Fruit fly (Drosophila melanogaster): ENCODE results near the gene CG7879.

The CG7879 gene

DNA sequence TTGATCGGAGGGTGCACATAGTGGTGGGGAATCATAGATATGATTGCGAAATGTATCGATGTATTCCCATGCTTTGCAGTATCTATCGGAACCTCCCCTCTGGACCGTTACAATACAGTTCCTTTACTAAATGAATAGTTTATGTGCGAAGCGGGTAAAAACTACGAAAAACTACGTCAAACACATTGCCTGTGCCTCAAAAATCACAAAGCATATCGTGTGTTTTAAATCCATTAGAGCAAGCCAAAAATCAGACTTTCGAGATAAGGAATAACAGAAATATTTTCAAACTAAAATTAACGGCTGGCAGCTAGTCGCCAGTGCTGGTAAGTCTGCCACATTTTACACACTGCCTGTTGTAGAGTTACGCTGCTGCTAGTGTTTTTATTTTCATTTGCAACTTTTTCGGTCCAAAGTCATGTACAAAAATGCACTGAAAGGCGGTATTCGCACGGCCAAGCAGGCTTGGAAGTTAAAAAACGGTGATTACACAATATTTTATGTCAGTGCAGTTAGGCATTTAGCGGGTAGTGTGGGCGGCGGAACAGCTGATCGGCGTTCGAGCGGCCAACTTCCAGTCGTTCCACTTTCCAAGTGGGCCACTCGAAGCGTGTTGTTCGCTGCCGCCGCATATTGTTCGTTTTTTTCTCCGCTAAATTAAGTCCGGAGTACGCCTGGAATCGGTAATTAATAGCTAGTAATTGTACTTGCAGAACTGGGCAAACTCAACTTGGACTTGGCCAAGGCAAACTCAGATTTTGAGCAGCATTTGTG is 50.9 kb downstream of the CG7879 start:
- TF ChIP-seq CG17801 (GFP tag; optimal IDR thresholded peaks at IDR 0.05; ENCODE audit: partially characterized antibody) = peak; percentile 9

DNA sequence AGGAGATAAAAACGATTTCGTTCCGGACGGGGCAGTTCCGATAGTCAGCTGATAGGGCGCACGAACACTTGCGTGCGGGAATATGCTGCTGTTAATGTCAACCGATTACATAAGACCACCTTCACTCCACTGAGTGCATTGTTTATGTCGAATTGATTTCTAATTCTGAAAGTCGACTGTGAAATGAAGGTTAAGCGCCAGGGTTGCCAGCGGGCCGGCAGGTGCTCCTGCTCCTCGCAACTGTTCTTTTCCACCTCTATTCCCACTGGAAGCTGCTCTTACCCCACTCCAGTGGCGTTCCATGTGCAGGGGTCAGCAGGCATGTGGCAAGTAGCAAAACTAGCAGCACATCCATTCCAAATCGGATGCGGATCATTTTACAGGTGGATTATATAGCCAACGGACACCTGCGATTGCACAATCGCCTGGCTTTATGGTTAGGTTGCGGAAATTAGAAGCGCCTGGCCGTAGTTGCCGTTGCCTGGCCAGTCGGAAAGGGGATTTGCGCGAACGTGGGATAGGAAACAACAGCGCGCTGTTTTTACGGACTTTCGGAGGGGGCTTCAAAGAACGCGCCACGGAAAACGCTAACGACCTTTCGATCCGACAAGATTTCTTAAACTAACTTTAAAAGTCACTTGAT is 51.7 kb downstream of the CG7879 start, which contains the start of gene cue:
TSS of gene cue (minus strand) at position 641 of the 643 bp plus-strand sequence.
- TF ChIP-seq CG17801 (GFP tag; optimal IDR thresholded peaks at IDR 0.05; ENCODE audit: partially characterized antibody) = no peak

DNA sequence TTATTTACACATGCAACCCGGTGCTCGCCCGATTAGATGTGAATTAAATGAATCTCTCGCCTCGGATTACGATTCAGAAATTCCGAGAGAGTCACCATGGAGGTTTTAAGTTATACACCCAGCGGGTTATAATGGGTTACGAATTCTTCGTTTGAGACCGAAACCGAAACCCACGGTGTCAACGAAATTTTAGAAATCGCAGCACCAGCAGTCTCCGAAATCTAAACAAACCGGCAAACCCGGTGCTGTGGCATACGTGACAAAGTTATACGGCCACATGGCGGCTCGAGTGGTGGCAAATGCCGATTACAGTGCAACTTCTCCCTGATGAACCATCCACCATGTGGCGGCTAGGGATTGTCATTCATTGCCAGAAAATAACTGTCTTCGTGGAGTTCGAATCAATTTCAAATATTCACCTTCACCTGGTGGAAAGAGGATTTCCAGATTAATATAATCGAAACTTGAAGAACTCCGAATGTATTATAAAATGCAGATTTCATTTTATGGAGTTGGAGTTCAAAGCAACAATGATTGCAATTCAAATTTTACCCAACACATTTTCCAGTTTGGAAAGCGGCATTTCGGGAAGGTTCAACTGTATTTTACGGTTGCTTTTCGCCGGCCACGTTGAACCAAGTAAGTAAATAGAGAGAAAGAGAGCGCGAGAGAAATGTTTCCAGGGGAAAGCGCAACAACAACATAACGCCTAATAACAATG is 52.4 kb downstream of the CG7879 start:
- peak; percentile 84 for TF ChIP-seq CG17801 (GFP tag; optimal IDR thresholded peaks at IDR 0.05; ENCODE audit: partially characterized antibody)
